Worm (Caenorhabditis elegans) whole organism, late embryonic: ENCODE measurements around the gene F37C12.18.
A peak's percentile ranks its signal among the peaks of the same experiment; 100 is the strongest.

Experiments used
- pha-4 ChIP-seq: fragments of 150-350 bp; optimal IDR thresholded peaks from 2 replicates; lab custom pipeline; 2018; ENCODE audit warnings: missing biosample characterization, missing genetic modification reagents, missing genetic modification characterization
- sdc-2 ChIP-seq: sonication (generic microtip); optimal IDR thresholded peaks from 2 replicates; lab custom pipeline; 2016; ENCODE audit warnings: missing genotype, missing genetic modification characterization, missing compliant biosample characterization
- tbx-2 ChIP-seq: sonication (generic microtip); optimal IDR thresholded peaks from 2 replicates; lab custom pipeline; 2016; ENCODE audit warnings: missing genetic modification characterization, missing compliant biosample characterization
- unc-42 ChIP-seq: sonication (generic microtip); optimal IDR thresholded peaks from 2 replicates; lab custom pipeline; 2016; ENCODE audit warnings: missing genotype, missing genetic modification characterization, missing compliant biosample characterization

- TF ChIP-seq pha-4 (tag; lab: Kevin White, UChicago), result no peak
- no peak for TF ChIP-seq sdc-2 (tag; lab: Kevin White, UChicago)
- TF ChIP-seq unc-42 (tag; lab: Kevin White, UChicago), result peak; percentile 64
- peak; percentile 72 for TF ChIP-seq tbx-2
These were observed 33.0 kb downstream of the F37C12.18 start, which contains the start of the genes syf-2 and K04G7.1 for ce11 chrIII:7162065-7162762.
